Worm (Caenorhabditis elegans) whole organism, early embryonic: ENCODE data around the gene srt-16.

ENCODE experiments used
- B0310.2 ChIP-seq: sonication (generic microtip); optimal IDR thresholded peaks from 2 replicates; lab custom pipeline; 2016; ENCODE audit warnings: mild to moderate bottlenecking, missing genetic modification characterization, missing compliant biosample characterization
- F13C5.2 ChIP-seq: sonication (generic microtip); optimal IDR thresholded peaks from 2 replicates; lab custom pipeline; 2017; ENCODE audit warnings: mild to moderate bottlenecking, missing genetic modification characterization, inconsistent platforms, missing compliant biosample characterization
- aly-1 ChIP-seq: sonication (generic microtip); optimal IDR thresholded peaks from 2 replicates; lab custom pipeline; 2016; ENCODE audit warnings: missing genetic modification characterization, missing compliant biosample characterization
- ama-1 ChIP-seq: fragments of 150-350 bp; optimal IDR thresholded peaks from 2 replicates; lab custom pipeline; 2014
- ceh-13 ChIP-seq: fragments of 200-800 bp; sonication (Bioruptor generic); optimal IDR thresholded peaks from 2 replicates; lab custom pipeline; 2018; ENCODE audit warnings: mild to moderate bottlenecking, missing genetic modification characterization, missing compliant biosample characterization
- ceh-36 ChIP-seq: sonication (generic microtip); optimal IDR thresholded peaks from 2 replicates; lab custom pipeline; 2016; ENCODE audit warnings: missing genetic modification characterization, inconsistent platforms, missing compliant biosample characterization
- ets-7 ChIP-seq: sonication (generic microtip); optimal IDR thresholded peaks from 2 replicates; lab custom pipeline; 2016; ENCODE audit warnings: missing genotype, missing genetic modification characterization, missing compliant biosample characterization
- flt-1 ChIP-seq: fragments of 200-800 bp; sonication (Bioruptor generic); IDR thresholded peaks from 2 replicates; pipeline ENCODE4 v1.3.6; 2022; ENCODE audit warnings: missing genetic modification characterization, missing compliant biosample characterization
- hmbx-1 ChIP-seq: sonication (generic microtip); optimal IDR thresholded peaks from 2 replicates; lab custom pipeline; 2016; ENCODE audit warnings: mild to moderate bottlenecking, missing genetic modification characterization, missing compliant biosample characterization
- hmg-4 ChIP-seq: fragments of 200-800 bp; sonication (Bioruptor generic); optimal IDR thresholded peaks from 2 replicates; lab custom pipeline; 2018; ENCODE audit warnings: mild to moderate bottlenecking, missing genetic modification characterization, missing compliant biosample characterization
- hnd-1 ChIP-seq: sonication (generic microtip); optimal IDR thresholded peaks from 2 replicates; lab custom pipeline; 2016; ENCODE audit warnings: missing genetic modification characterization, missing compliant biosample characterization
- pes-1 ChIP-seq: fragments of 200-800 bp; sonication (Bioruptor generic); IDR thresholded peaks from 2 replicates; pipeline ENCODE4 v1.3.6; 2022; ENCODE audit warnings: missing genetic modification reagents, missing genetic modification characterization, missing compliant biosample characterization
- scrt-1 ChIP-seq: fragments of 200-800 bp; sonication (Bioruptor generic); IDR thresholded peaks from 2 replicates; pipeline ENCODE4 v1.3.6; 2022; ENCODE audit warnings: missing genetic modification characterization, missing compliant biosample characterization
- sea-1 ChIP-seq: fragments of 200-800 bp; sonication (Bioruptor generic); conservative IDR thresholded peaks from 2 replicates; pipeline ENCODE4 v1.3.6; 2022; ENCODE audit warnings: missing genetic modification characterization, missing compliant biosample characterization
- tbx-11 ChIP-seq: fragments of 200-800 bp; sonication (Bioruptor generic); IDR thresholded peaks from 2 replicates; pipeline ENCODE4 v1.3.6; 2022; ENCODE audit warnings: missing genetic modification characterization, missing compliant biosample characterization
- tbx-37 ChIP-seq: fragments of 200-800 bp; sonication (Bioruptor generic); conservative IDR thresholded peaks from 2 replicates; pipeline ENCODE4 v1.3.6; 2022; ENCODE audit warnings: missing genetic modification reagents, missing genetic modification characterization, missing compliant biosample characterization
- tra-4 ChIP-seq: sonication (generic microtip); optimal IDR thresholded peaks from 2 replicates; lab custom pipeline; 2017; ENCODE audit warnings: missing genetic modification characterization, missing compliant biosample characterization

srt-16 gene

DNA sequence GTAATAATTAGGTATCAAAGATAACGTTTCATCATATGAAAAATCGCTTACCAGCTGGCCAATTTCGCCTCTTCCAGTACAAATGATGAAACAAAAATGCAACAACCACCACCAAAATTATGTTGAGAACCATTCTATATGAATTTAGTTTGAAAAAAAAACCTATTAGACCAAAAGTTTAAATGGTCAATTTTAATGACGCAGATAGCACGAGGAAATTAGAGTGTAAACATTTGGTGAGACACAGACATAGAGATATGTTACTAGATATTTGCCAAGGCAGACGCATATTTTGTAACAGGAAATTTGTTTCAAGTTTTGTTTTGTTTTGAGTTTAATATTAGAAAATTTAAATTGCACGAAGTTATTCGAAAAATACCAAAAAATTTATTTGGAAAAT is 30.0 kb upstream of the srt-16 start, which contains the start of gene cyp-33C9:
Gene cyp-33C9, minus strand, starts transcription at position 211 of the 400 bp plus-strand sequence.
- TF ChIP-seq scrt-1 (GFP tag; lab: Robert Waterston, UW) (no peak), tbx-37 (no peak), sea-1 (GFP tag; lab: Robert Waterston, UW) (no peak), hmbx-1 (no peak), ets-7 (tag; lab: Kevin White, UChicago) (no peak), hmg-4 (no peak), tra-4 (tag; lab: Kevin White, UChicago) (no peak), pes-1 (GFP tag; lab: Robert Waterston, UW) (no peak), ceh-13 (GFP tag; lab: Kevin White, UChicago) (no peak), hnd-1 (tag; lab: Kevin White, UChicago) (no peak), tbx-11 (no peak), F13C5.2 (tag; lab: Kevin White, UChicago) (no peak), B0310.2 (no peak), flt-1 (GFP tag; lab: Robert Waterston, UW) (no peak)

DNA sequence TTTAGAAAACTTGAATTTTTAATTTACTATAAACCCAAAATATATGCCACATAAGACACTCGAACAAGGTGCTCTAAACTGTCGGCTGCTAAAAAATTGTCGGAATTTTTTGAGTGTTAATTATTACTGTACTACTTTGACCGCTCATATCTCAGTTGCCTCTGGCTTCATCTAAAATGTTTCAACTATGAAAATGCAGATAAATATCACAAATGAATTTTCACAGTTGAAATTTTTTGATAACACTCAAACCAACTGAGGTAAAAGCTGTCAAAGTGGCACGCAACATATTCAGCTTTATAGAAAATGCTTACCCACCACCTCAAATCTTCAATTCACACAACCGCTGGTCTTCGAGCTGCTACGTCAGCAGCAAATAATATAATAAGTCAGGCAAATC is 24.4 kb upstream of the srt-16 start, which contains the start of gene acs-21:
Gene acs-21, plus strand, starts transcription at position 301 of the 400 bp plus-strand sequence.
- TF ChIP-seq pes-1 (GFP tag; lab: Robert Waterston, UW) = no peak
- TF ChIP-seq B0310.2 = no peak
- TF ChIP-seq scrt-1 (GFP tag; lab: Robert Waterston, UW) = no peak
- TF ChIP-seq hmbx-1 = no peak
- no peak for TF ChIP-seq ets-7 (tag; lab: Kevin White, UChicago)
- TF ChIP-seq hmg-4 = no peak
- no peak for TF ChIP-seq aly-1 (tag; lab: Kevin White, UChicago)
- TF ChIP-seq ceh-13 (GFP tag; lab: Kevin White, UChicago) = no peak
- TF ChIP-seq sea-1 (GFP tag; lab: Robert Waterston, UW) = no peak

DNA sequence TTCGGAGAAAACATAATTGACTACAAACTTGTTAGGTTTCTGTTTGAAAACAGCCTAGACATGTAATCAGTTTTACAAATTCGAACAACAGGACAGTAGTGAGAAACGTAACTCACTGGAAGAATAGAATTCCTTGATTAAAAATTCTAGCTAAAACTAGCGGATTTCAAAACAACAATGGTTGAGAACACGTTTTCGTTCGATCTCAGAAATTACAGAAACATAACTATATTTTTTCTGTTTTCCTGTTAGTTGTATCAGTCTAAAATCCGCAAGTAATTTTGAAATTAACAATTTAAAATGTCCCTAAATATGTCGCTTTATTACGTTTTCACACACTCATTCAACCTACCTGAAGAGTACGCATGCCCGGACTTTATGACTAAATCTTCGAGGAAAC is 21.9 kb upstream of the srt-16 start, which contains the start of gene srt-8:
Gene srt-8, plus strand, starts transcription at position 301 of the 400 bp plus-strand sequence.
- no peak for TF ChIP-seq tbx-37
- TF ChIP-seq flt-1 (GFP tag; lab: Robert Waterston, UW) = no peak
- no peak for TF ChIP-seq aly-1 (tag; lab: Kevin White, UChicago)
- no peak for TF ChIP-seq F13C5.2 (tag; lab: Kevin White, UChicago)
- TF ChIP-seq pes-1 (GFP tag; lab: Robert Waterston, UW) = no peak
- TF ChIP-seq ets-7 (tag; lab: Kevin White, UChicago) = no peak
- TF ChIP-seq hmg-4 = no peak
- no peak for TF ChIP-seq sea-1 (GFP tag; lab: Robert Waterston, UW)
- no peak for TF ChIP-seq B0310.2
- no peak for TF ChIP-seq ceh-36 (tag; lab: Kevin White, UChicago)
- no peak for TF ChIP-seq ama-1 (lab: Kevin White, UChicago)
- TF ChIP-seq ceh-13 (GFP tag; lab: Kevin White, UChicago) = no peak

DNA sequence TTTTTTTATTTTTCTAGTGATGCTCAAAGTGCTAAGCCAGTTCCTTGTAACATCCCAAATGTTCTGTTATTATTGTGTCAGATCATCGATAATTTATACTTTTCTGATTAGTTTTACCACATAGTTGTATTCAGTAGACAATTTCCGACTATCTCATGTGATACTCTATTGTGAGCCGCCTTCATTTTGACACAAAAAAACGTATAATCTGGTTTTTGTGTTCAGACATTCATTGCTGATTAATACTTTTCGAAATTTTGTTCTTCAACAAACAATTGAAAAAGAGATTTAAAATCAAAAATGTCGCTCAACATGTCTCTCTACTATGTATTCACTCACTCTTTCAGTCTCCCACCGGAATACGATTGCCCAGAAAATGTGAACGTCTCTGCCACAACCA is 17.2 kb upstream of the srt-16 start, which contains the start of gene srt-7:
Gene srt-7, plus strand, starts transcription at position 301 of the 400 bp plus-strand sequence.
- TF ChIP-seq sea-1 (GFP tag; lab: Robert Waterston, UW) (no peak), B0310.2 (no peak), ets-7 (tag; lab: Kevin White, UChicago) (no peak), aly-1 (tag; lab: Kevin White, UChicago) (no peak), ceh-36 (tag; lab: Kevin White, UChicago) (no peak), hmg-4 (no peak), F13C5.2 (tag; lab: Kevin White, UChicago) (no peak), tbx-11 (no peak), tra-4 (tag; lab: Kevin White, UChicago) (no peak), ceh-13 (GFP tag; lab: Kevin White, UChicago) (no peak), tbx-37 (no peak), scrt-1 (GFP tag; lab: Robert Waterston, UW) (no peak), flt-1 (GFP tag; lab: Robert Waterston, UW) (no peak), ama-1 (lab: Kevin White, UChicago) (no peak), hnd-1 (tag; lab: Kevin White, UChicago) (no peak), hmbx-1 (no peak), pes-1 (GFP tag; lab: Robert Waterston, UW) (no peak)

DNA sequence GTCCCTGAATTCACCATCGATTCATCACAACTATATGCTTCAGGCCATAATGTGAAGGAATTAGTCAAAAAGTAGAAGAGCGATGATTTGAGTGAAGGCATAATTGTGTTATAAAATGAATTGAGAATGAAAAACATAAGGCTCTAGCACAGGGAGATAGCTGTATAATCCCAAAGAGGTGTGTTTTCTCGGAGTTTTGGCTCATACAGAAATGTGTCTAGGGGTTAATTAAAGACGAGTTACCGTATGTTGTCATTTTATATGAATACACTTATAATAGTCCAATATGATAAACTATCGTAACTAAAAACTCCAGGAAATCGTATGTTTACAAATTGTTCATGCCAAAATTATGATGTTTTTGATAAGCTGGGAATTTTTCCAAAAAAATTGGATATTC is 16.5 kb upstream of the srt-16 start, which contains the start of gene srt-5:
Gene srt-5, minus strand, starts transcription at position 101 of the 400 bp plus-strand sequence.
- TF ChIP-seq tbx-11 (no peak), hmg-4 (no peak), ets-7 (tag; lab: Kevin White, UChicago) (no peak), hnd-1 (tag; lab: Kevin White, UChicago) (no peak), ceh-13 (GFP tag; lab: Kevin White, UChicago) (no peak)

DNA sequence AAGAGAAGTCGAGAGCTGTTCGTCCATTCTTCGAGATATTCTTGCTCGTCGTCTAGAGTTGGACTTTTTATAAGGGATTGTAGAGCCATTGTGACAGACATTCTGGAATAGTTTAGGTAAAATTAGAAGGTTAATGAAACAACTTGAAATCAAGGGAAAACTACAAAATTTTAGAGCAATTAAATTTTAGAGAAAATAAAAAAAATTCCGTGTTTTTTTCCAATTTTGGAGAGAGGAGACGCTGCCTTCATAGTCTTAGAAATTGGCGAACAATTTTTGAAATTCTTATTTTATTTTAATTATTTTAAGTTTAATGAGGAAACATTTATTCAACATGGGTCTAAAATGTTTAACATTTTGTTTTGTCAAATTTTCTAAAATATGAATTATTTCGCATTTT is 7.2 kb upstream of the srt-16 start, which contains the start of gene C50H11.13:
Gene C50H11.13, minus strand, starts transcription at position 101 of the 400 bp plus-strand sequence.
- no peak for TF ChIP-seq B0310.2
- no peak for TF ChIP-seq ama-1 (lab: Kevin White, UChicago)
- TF ChIP-seq hmbx-1 = no peak
- no peak for TF ChIP-seq aly-1 (tag; lab: Kevin White, UChicago)
- TF ChIP-seq F13C5.2 (tag; lab: Kevin White, UChicago) = no peak
- TF ChIP-seq ets-7 (tag; lab: Kevin White, UChicago) = no peak
- no peak for TF ChIP-seq pes-1 (GFP tag; lab: Robert Waterston, UW)
- TF ChIP-seq tbx-37 = no peak
- no peak for TF ChIP-seq ceh-36 (tag; lab: Kevin White, UChicago)
- no peak for TF ChIP-seq hnd-1 (tag; lab: Kevin White, UChicago)
- no peak for TF ChIP-seq scrt-1 (GFP tag; lab: Robert Waterston, UW)
- no peak for TF ChIP-seq flt-1 (GFP tag; lab: Robert Waterston, UW)
- TF ChIP-seq tbx-11 = no peak
- TF ChIP-seq hmg-4 = no peak
- no peak for TF ChIP-seq tra-4 (tag; lab: Kevin White, UChicago)
- no peak for TF ChIP-seq sea-1 (GFP tag; lab: Robert Waterston, UW)
- no peak for TF ChIP-seq ceh-13 (GFP tag; lab: Kevin White, UChicago)

DNA sequence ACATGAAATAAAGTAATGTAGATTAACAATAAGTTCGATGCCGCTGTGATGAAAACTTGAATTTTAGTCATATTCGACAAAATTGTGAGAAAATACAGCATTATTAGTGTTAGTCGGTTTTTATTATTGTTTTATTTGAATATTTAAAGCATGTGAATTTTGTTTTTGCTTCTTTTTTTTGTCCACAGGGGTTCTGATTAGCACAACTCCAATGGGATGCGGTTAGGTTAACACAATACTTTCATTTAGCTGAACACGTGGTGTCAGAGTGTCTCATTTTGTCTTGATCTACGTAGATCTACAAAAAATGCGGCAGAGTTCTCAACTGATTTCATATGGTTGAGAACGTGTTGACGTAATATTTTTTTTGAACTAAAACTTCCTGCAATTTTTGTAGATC is 4.8 kb upstream of the srt-16 start, which contains the start of gene str-40:
Gene str-40, minus strand, starts transcription at position 101 of the 400 bp plus-strand sequence.
- TF ChIP-seq ets-7 (tag; lab: Kevin White, UChicago) (no peak), ceh-13 (GFP tag; lab: Kevin White, UChicago) (no peak), B0310.2 (no peak), ceh-36 (tag; lab: Kevin White, UChicago) (no peak), aly-1 (tag; lab: Kevin White, UChicago) (no peak), hmbx-1 (no peak), pes-1 (GFP tag; lab: Robert Waterston, UW) (no peak), tbx-37 (no peak), hnd-1 (tag; lab: Kevin White, UChicago) (no peak), ama-1 (lab: Kevin White, UChicago) (no peak), scrt-1 (GFP tag; lab: Robert Waterston, UW) (no peak), F13C5.2 (tag; lab: Kevin White, UChicago) (no peak)
